Worm (Caenorhabditis elegans) whole organism, L1 larva: ENCODE measurements around the gene B0035.15.

Experiments used
- F16B12.6 ChIP-seq: fragments of 150-350 bp; optimal IDR thresholded peaks from 2 replicates; lab custom pipeline; 2014; ENCODE audit warnings: missing biosample characterization, missing genetic modification characterization
- aly-2 ChIP-seq: fragments of 150-350 bp; optimal IDR thresholded peaks from 2 replicates; lab custom pipeline; 2014; ENCODE audit warnings: missing biosample characterization, missing genetic modification characterization
- ama-1 ChIP-seq: fragments of 150-350 bp; optimal IDR thresholded peaks from 2 replicates; lab custom pipeline; 2014
- dpl-1 ChIP-seq, 3 experiments: fragments of 150-350 bp in 2 of 3; sonication (generic microtip) in 1 of 3; optimal IDR thresholded peaks; 2 replicates each; lab custom pipeline; 2014 to 2017; ENCODE audit warnings: missing biosample characterization in 3 of 3, missing genetic modification characterization in 3 of 3, missing genetic modification reagents in 3 of 3
- egl-27 ChIP-seq, 2 experiments: fragments of 150-350 bp in 1 of 2; sonication (generic microtip); optimal IDR thresholded peaks; 3 replicates each; lab custom pipeline; 2017 to 2018; ENCODE audit warnings: missing biosample characterization in 2 of 2, missing genetic modification characterization in 2 of 2, missing genetic modification reagents in 2 of 2
- jun-1 ChIP-seq: fragments of 150-350 bp; optimal IDR thresholded peaks from 2 replicates; lab custom pipeline; 2014; ENCODE audit warnings: missing biosample characterization, missing genetic modification reagents, missing genetic modification characterization
- lin-13 ChIP-seq: fragments of 150-350 bp; optimal IDR thresholded peaks from 2 replicates; lab custom pipeline; 2014; ENCODE audit warnings: missing biosample characterization, missing genetic modification reagents, missing genetic modification characterization
- lin-39 ChIP-seq: fragments of 150-350 bp; optimal IDR thresholded peaks from 2 replicates; lab custom pipeline; 2014; ENCODE audit warnings: missing biosample characterization, missing genetic modification reagents, missing genetic modification characterization
- mdl-1 ChIP-seq, 2 experiments: fragments of 150-350 bp; optimal IDR thresholded peaks; 2 replicates each; lab custom pipeline; 2014 to 2017; ENCODE audit warnings: missing biosample characterization in 2 of 2, missing genetic modification characterization in 2 of 2, inconsistent platforms in 1 of 2
- nhr-11 ChIP-seq: fragments of 150-350 bp; optimal IDR thresholded peaks from 2 replicates; lab custom pipeline; 2014; ENCODE audit warnings: missing biosample characterization, missing genetic modification characterization
- nhr-71 ChIP-seq: sonication (generic microtip); optimal IDR thresholded peaks from 2 replicates; lab custom pipeline; 2016; ENCODE audit warnings: mild to moderate bottlenecking, missing genetic modification characterization, moderate library complexity, missing compliant biosample characterization
- sup-37 ChIP-seq: fragments of 200-800 bp; sonication (Bioruptor generic); optimal IDR thresholded peaks from 2 replicates; lab custom pipeline; 2018; ENCODE audit warnings: mild to moderate bottlenecking, missing genetic modification characterization, missing compliant biosample characterization
- unc-62 ChIP-seq: fragments of 150-350 bp; optimal IDR thresholded peaks from 2 replicates; lab custom pipeline; 2014; ENCODE audit warnings: missing biosample characterization, missing genetic modification reagents, missing genetic modification characterization

DNA sequence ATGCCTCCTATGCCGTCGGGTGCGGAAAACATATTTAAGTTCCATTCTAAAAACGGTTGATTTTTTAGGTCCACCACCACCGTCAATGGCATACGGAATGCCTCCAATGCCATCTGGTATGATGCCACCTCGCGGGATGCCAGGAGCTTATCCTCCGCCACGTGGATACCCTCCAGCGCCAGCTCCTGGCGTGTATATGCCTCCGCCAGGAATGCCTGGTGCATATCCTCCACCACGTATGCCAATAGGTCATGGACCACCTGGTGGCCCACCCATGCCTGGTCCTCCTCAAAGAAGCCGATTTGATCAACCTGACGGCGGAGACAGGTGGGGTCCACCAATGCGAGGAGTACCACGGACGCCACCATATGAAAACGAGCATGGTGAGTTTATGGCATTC lies 13.4 kb upstream of the B0035.15 start:
- TF ChIP-seq unc-62 (GFP tag; lab: Kevin White, UChicago) (no peak), aly-2 (no peak), F16B12.6 (tag; lab: Kevin White, UChicago) (no peak), nhr-11 (tag; lab: Kevin White, UChicago) (no peak), jun-1 (tag; lab: Kevin White, UChicago) (no peak), nhr-71 (no peak), lin-39 (no peak), egl-27 (tag; optimal IDR thresholded peaks at IDR 0.05; lab: Kevin White, UChicago) (no peak), ama-1 (lab: Kevin White, UChicago) (no peak), lin-13 (no peak), dpl-1 (GFP tag; optimal IDR thresholded peaks at IDR 0.05; lab: Kevin White, UChicago) (no peak), mdl-1 (tag; optimal IDR thresholded peaks at IDR 0.05; lab: Kevin White, UChicago) (no peak), sup-37 (GFP tag; lab: Kevin White, UChicago) (no peak)
